Fruit fly (Drosophila melanogaster) whole organism, embryonic: ENCODE data around the gene AMPdeam.

ENCODE experiments used
- CG10366 ChIP-seq: fragments of 200-800 bp; sonication (Bioruptor generic); IDR thresholded peaks from 2 replicates; pipeline ENCODE4 v1.3.6; 2022; ENCODE audit warnings: missing biosample characterization, missing genetic modification characterization
- CG34224 ChIP-seq: fragments of 200-800 bp; sonication (Bioruptor generic); IDR thresholded peaks from 3 replicates; pipeline ENCODE4 v1.3.6; 2022; ENCODE audit warnings: missing biosample characterization, missing genetic modification characterization; ENCODE audit not compliant: partially characterized antibody
- tin ChIP-seq: fragments of 200-800 bp; sonication (Bioruptor generic); optimal IDR thresholded peaks from 3 replicates; lab custom pipeline; 2016; ENCODE audit warnings: missing biosample characterization, missing genetic modification characterization

- TF ChIP-seq CG10366 (GFP tag; lab: Robert Waterston, UW) = no peak
- TF ChIP-seq tin (GFP tag; lab: Kevin White, UChicago) = no peak
- no peak for TF ChIP-seq CG34224 (GFP tag; lab: Robert Waterston, UW)
These were observed 59.5 kb downstream of the AMPdeam start for dm6 chrX:13786037-13786667.
